Fruit fly (Drosophila melanogaster) Kc167 (cell line): ENCODE data around the gene CG14642.

ENCODE experiments used
- insv ChIP-seq: fragments of >200 bp; optimal IDR thresholded peaks from 3 replicates; lab custom pipeline; 2018; ENCODE audit warnings: missing external identifiers
- psq ChIP-seq: fragments of >200 bp; optimal IDR thresholded peaks from 2 replicates; lab custom pipeline; 2017; ENCODE audit warnings: missing external identifiers

DNA sequence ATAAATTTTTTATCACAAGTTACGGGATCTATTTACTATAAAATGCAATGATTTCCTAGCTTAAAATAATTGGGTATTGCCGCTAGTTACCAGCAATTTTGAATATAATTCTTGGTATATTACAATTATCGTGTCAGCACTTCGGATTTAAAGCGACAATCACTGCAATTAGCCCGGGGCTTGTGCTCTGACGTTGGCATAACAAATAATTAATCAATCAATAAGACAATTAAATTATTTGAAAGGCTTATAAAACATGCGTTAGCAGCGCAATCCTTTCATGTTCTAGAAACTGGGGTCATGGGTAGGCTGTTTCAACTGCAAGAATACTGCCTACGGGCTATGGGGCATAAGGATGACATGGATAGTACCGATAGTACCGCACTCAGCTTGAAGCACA lies 14.2 kb upstream of the CG14642 start, which contains the start of gene Or82a:
- TF ChIP-seq insv (lab: Kevin White, UChicago) (no peak), psq (lab: Kevin White, UChicago) (no peak)
